Worm (Caenorhabditis elegans) whole organism, young adult: ENCODE measurements around the gene acr-24.

ENCODE experiments used
- B0035.1 ChIP-seq: sonication (generic microtip); optimal IDR thresholded peaks from 2 replicates; lab custom pipeline; 2016; ENCODE audit warnings: missing genetic modification characterization, mild to moderate bottlenecking, missing compliant biosample characterization, missing genotype, missing genetic modification reagents
- B0261.1 ChIP-seq: sonication (generic microtip); optimal IDR thresholded peaks from 2 replicates; lab custom pipeline; 2016; ENCODE audit warnings: mild to moderate bottlenecking, missing genetic modification characterization, moderate library complexity, missing compliant biosample characterization
- F22D6.2 ChIP-seq: sonication (generic microtip); optimal IDR thresholded peaks from 2 replicates; lab custom pipeline; 2016; ENCODE audit warnings: mild to moderate bottlenecking, missing genetic modification characterization, missing compliant biosample characterization
- F39B2.1 ChIP-seq: fragments of 200-800 bp; sonication (Bioruptor generic); IDR thresholded peaks from 2 replicates; pipeline ENCODE4 v1.3.6; 2022; ENCODE audit warnings: missing genetic modification reagents, missing genetic modification characterization, missing compliant biosample characterization
- F49E8.2 ChIP-seq: sonication (generic microtip); optimal IDR thresholded peaks from 3 replicates; lab custom pipeline; 2017; ENCODE audit warnings: missing genetic modification characterization, mild to moderate bottlenecking, missing compliant biosample characterization, antibody characterized with exemption, moderate library complexity; ENCODE audit not compliant: insufficient read depth
- F52B5.7 ChIP-seq: sonication (generic microtip); optimal IDR thresholded peaks from 2 replicates; lab custom pipeline; 2016; ENCODE audit warnings: mild to moderate bottlenecking, missing genetic modification characterization, missing compliant biosample characterization
- F55B11.4 ChIP-seq: sonication (generic microtip); optimal IDR thresholded peaks from 2 replicates; lab custom pipeline; 2016; ENCODE audit warnings: missing compliant biosample characterization, missing genetic modification characterization, borderline replicate concordance; ENCODE audit not compliant: insufficient read depth
- F57C9.4 ChIP-seq: sonication (generic microtip); optimal IDR thresholded peaks from 2 replicates; lab custom pipeline; 2017; ENCODE audit warnings: mild to moderate bottlenecking, missing genetic modification characterization, missing compliant biosample characterization
- K11D2.4 ChIP-seq: fragments of 200-800 bp; sonication (Bioruptor generic); IDR thresholded peaks from 2 replicates; pipeline ENCODE4 v1.3.6; 2022; ENCODE audit warnings: missing genetic modification reagents, missing genetic modification characterization, missing compliant biosample characterization
- Y53G8AR.9 ChIP-seq: fragments of 200-800 bp; sonication (Bioruptor generic); conservative IDR thresholded peaks from 2 replicates; pipeline ENCODE4 v1.3.6; 2022; ENCODE audit warnings: missing genetic modification reagents, missing genetic modification characterization, missing compliant biosample characterization
- Y56A3A.18 ChIP-seq: fragments of 200-800 bp; sonication (Bioruptor generic); IDR thresholded peaks from 2 replicates; pipeline ENCODE4 v1.3.6; 2022; ENCODE audit warnings: missing genetic modification reagents, missing genetic modification characterization, missing compliant biosample characterization
- Y67H2A.10 ChIP-seq: fragments of 200-800 bp; sonication (Bioruptor generic); conservative IDR thresholded peaks from 2 replicates; pipeline ENCODE4 v1.3.6; 2022; ENCODE audit warnings: missing genetic modification reagents, missing genetic modification characterization, missing compliant biosample characterization
- aptf-2 ChIP-seq: fragments of 200-800 bp; sonication (Bioruptor generic); conservative IDR thresholded peaks from 2 replicates; pipeline ENCODE4 v1.3.6; 2022; ENCODE audit warnings: missing genetic modification reagents, missing genetic modification characterization, missing compliant biosample characterization
- atf-7 ChIP-seq: sonication (generic microtip); optimal IDR thresholded peaks from 2 replicates; lab custom pipeline; 2017; ENCODE audit warnings: mild to moderate bottlenecking, missing genetic modification characterization, missing compliant biosample characterization
- attf-6 ChIP-seq: fragments of 200-800 bp; sonication (Bioruptor generic); IDR thresholded peaks from 2 replicates; pipeline ENCODE4 v1.3.6; 2022; ENCODE audit warnings: missing genetic modification reagents, missing genetic modification characterization, missing compliant biosample characterization
- cebp-2 ChIP-seq: fragments of 200-800 bp; sonication (Bioruptor generic); IDR thresholded peaks from 2 replicates; pipeline ENCODE4 v1.3.6; 2022; ENCODE audit warnings: missing genetic modification characterization, missing compliant biosample characterization
- ceh-40 ChIP-seq: fragments of 200-800 bp; sonication (Bioruptor generic); IDR thresholded peaks from 2 replicates; pipeline ENCODE4 v1.3.6; 2022; ENCODE audit warnings: missing genetic modification characterization, missing compliant biosample characterization
- ceh-58 ChIP-seq: fragments of 200-800 bp; sonication (Bioruptor generic); IDR thresholded peaks from 2 replicates; pipeline ENCODE4 v1.3.6; 2022; ENCODE audit warnings: missing genetic modification characterization, missing compliant biosample characterization
- ceh-79 ChIP-seq: sonication (generic microtip); optimal IDR thresholded peaks from 2 replicates; lab custom pipeline; 2017; ENCODE audit warnings: mild to moderate bottlenecking, missing genetic modification characterization, missing compliant biosample characterization
- die-1 ChIP-seq: sonication (generic microtip); optimal IDR thresholded peaks from 2 replicates; lab custom pipeline; 2016; ENCODE audit warnings: missing genotype, mild to moderate bottlenecking, missing genetic modification characterization, missing compliant biosample characterization
- dox-1 ChIP-seq: fragments of 200-800 bp; sonication (Bioruptor generic); IDR thresholded peaks from 2 replicates; pipeline ENCODE4 v1.3.6; 2022; ENCODE audit warnings: missing genetic modification reagents, missing genetic modification characterization, missing compliant biosample characterization
- dpff-1 ChIP-seq: sonication (generic microtip); optimal IDR thresholded peaks from 2 replicates; lab custom pipeline; 2017; ENCODE audit warnings: mild to moderate bottlenecking, missing genetic modification characterization, missing compliant biosample characterization
- efl-1 ChIP-seq: fragments of 150-350 bp; optimal IDR thresholded peaks from 2 replicates; lab custom pipeline; 2014; ENCODE audit warnings: missing biosample characterization, missing genetic modification reagents, missing genetic modification characterization
- egl-18 ChIP-seq: fragments of 200-800 bp; sonication (Bioruptor generic); IDR thresholded peaks from 2 replicates; pipeline ENCODE4 v1.3.6; 2022; ENCODE audit warnings: missing genetic modification reagents, missing genetic modification characterization, missing compliant biosample characterization
- ets-4 ChIP-seq: fragments of 200-800 bp; sonication (Bioruptor generic); optimal IDR thresholded peaks from 2 replicates; lab custom pipeline; 2018; ENCODE audit warnings: mild to moderate bottlenecking, missing genetic modification characterization, missing compliant biosample characterization
- him-1 ChIP-seq: sonication (generic microtip); optimal IDR thresholded peaks from 2 replicates; lab custom pipeline; 2016; ENCODE audit warnings: missing genotype, missing genetic modification reagents, missing genetic modification characterization, missing compliant biosample characterization
- hmg-20 ChIP-seq: fragments of 200-800 bp; sonication (Bioruptor generic); IDR thresholded peaks from 2 replicates; pipeline ENCODE4 v1.3.6; 2022; ENCODE audit warnings: missing genetic modification reagents, missing genetic modification characterization, missing compliant biosample characterization
- hsf-1 ChIP-seq: fragments of 200-800 bp; sonication (Bioruptor generic); IDR thresholded peaks from 2 replicates; pipeline ENCODE4 v1.3.6; 2022; ENCODE audit warnings: missing genetic modification reagents, missing genetic modification characterization, missing compliant biosample characterization
- let-526 ChIP-seq: fragments of 200-800 bp; sonication (Bioruptor generic); IDR thresholded peaks from 2 replicates; pipeline ENCODE4 v1.3.6; 2022; ENCODE audit warnings: missing genetic modification reagents, missing genetic modification characterization, missing compliant biosample characterization
- let-607 ChIP-seq, 2 experiments: fragments of 200-800 bp in 1 of 2; sonication (Bioruptor generic) in 1 of 2; sonication (generic microtip) in 1 of 2; optimal IDR thresholded peaks; 2 replicates each; lab custom pipeline; 2016 to 2018; ENCODE audit warnings: mild to moderate bottlenecking in 2 of 2, missing compliant biosample characterization in 2 of 2, missing genetic modification characterization in 2 of 2, moderate library complexity in 2 of 2, missing genotype in 1 of 2
- lin-26 ChIP-seq: fragments of 200-800 bp; sonication (Bioruptor generic); IDR thresholded peaks from 2 replicates; pipeline ENCODE4 v1.3.6; 2022; ENCODE audit warnings: missing genetic modification reagents, missing genetic modification characterization, missing compliant biosample characterization
- lin-54 ChIP-seq: fragments of 200-800 bp; sonication (Bioruptor generic); optimal IDR thresholded peaks from 2 replicates; lab custom pipeline; 2018; ENCODE audit warnings: mild to moderate bottlenecking, missing genetic modification characterization, missing compliant biosample characterization
- lir-1 ChIP-seq: fragments of 200-800 bp; sonication (Bioruptor generic); conservative IDR thresholded peaks from 2 replicates; pipeline ENCODE4 v1.3.6; 2022; ENCODE audit warnings: missing genetic modification reagents, missing genetic modification characterization, missing compliant biosample characterization
- lsy-27 ChIP-seq: sonication (generic microtip); optimal IDR thresholded peaks from 2 replicates; lab custom pipeline; 2017; ENCODE audit warnings: missing genetic modification characterization, mild to moderate bottlenecking, missing compliant biosample characterization, antibody characterized with exemption, missing genotype, borderline replicate concordance; ENCODE audit not compliant: insufficient read depth
- madf-8 ChIP-seq: fragments of 200-800 bp; sonication (Bioruptor generic); conservative IDR thresholded peaks from 2 replicates; pipeline ENCODE4 v1.3.6; 2022; ENCODE audit warnings: missing genetic modification reagents, missing genetic modification characterization, missing compliant biosample characterization
- mxl-1 ChIP-seq: sonication (generic microtip); optimal IDR thresholded peaks from 2 replicates; lab custom pipeline; 2016; ENCODE audit warnings: missing genetic modification characterization, missing compliant biosample characterization
- snpc-1.3 ChIP-seq: sonication (generic microtip); optimal IDR thresholded peaks from 2 replicates; lab custom pipeline; 2017; ENCODE audit warnings: missing genetic modification characterization, mild to moderate bottlenecking, missing compliant biosample characterization, antibody characterized with exemption, moderate library complexity, missing genotype, missing genetic modification reagents; ENCODE audit not compliant: insufficient read depth
- snpc-3.4 ChIP-seq: sonication (generic microtip); optimal IDR thresholded peaks from 2 replicates; lab custom pipeline; 2017; ENCODE audit warnings: missing genetic modification characterization, mild to moderate bottlenecking, missing compliant biosample characterization, antibody characterized with exemption, moderate library complexity, missing genotype, missing genetic modification reagents
- snpc-4 ChIP-seq, 5 experiments: fragments of 150-350 bp in 1 of 5; sonication (generic microtip) in 4 of 5; optimal IDR thresholded peaks; 2 replicates each; lab custom pipeline; 2014 to 2018; ENCODE audit warnings: missing genetic modification characterization in 5 of 5, missing biosample characterization in 3 of 5, antibody characterized with exemption in 2 of 5, mild to moderate bottlenecking in 2 of 5, missing compliant biosample characterization in 2 of 5, missing genotype in 2 of 5, moderate library complexity in 2 of 5, missing genetic modification reagents in 1 of 5
- sptf-2 ChIP-seq: fragments of 200-800 bp; sonication (Bioruptor generic); optimal IDR thresholded peaks from 2 replicates; lab custom pipeline; 2018; ENCODE audit warnings: mild to moderate bottlenecking, missing genetic modification characterization, missing compliant biosample characterization
- ztf-6 ChIP-seq: fragments of 200-800 bp; sonication (Bioruptor generic); IDR thresholded peaks from 2 replicates; pipeline ENCODE4 v1.3.6; 2022; ENCODE audit warnings: missing genetic modification reagents, missing genetic modification characterization, missing compliant biosample characterization

acr-24 gene

DNA sequence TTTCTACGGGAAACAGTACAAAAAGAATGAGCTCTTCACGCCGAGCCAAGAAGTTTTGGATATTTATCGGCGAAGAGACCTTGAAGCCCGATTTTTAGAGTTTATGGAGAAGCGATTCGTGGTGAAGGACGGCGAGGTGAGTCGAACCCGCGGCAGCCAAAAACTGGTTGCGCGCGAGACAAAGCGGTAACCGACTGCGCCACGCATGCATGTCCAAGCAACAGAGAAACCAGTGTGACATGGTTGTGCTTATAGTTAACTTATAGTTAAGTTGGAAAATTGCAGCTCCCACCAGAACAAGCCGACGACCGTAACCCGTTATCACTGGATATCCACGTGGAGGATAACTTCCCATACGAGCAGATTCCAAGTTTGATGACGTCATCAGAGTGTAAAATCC, 21.0 kb upstream of the acr-24 start (continued):
- TF ChIP-seq F39B2.1 (GFP tag; lab: Robert Waterston, UW) (no peak), Y67H2A.10 (GFP tag; lab: Robert Waterston, UW) (no peak), let-607 (tag; optimal IDR thresholded peaks at IDR 0.05; lab: Kevin White, UChicago) (peak in 1 of 2 experiments; percentile 13), lir-1 (0 out of 2 replicates have a peak, but pooled peaks have one; percentile 11), ztf-6 (GFP tag; lab: Robert Waterston, UW) (no peak), cebp-2 (GFP tag; lab: Robert Waterston, UW) (no peak), Y56A3A.18 (no peak), ets-4 (GFP tag; lab: Kevin White, UChicago) (no peak), aptf-2 (GFP tag; lab: Robert Waterston, UW) (no peak), K11D2.4 (no peak), lin-54 (GFP tag; lab: Kevin White, UChicago) (no peak), sptf-2 (GFP tag; lab: Kevin White, UChicago) (no peak), lin-26 (no peak), snpc-4 (GFP tag; optimal IDR thresholded peaks at IDR 0.05; lab: Kevin White, UChicago) (peak; percentile 84), snpc-4 (tag; optimal IDR thresholded peaks at IDR 0.05; lab: Kevin White, UChicago) (peak; percentile 39 to 96 (median 90)), B0261.1 (tag; lab: Kevin White, UChicago) (peak; percentile 77), ceh-40 (no peak), die-1 (tag; lab: Kevin White, UChicago) (peak; percentile 78), lsy-27 (tag; lab: Kevin White, UChicago) (peak; percentile 33), him-1 (tag; lab: Kevin White, UChicago) (no peak), snpc-1.3 (peak; percentile 43), dox-1 (no peak), ceh-58 (GFP tag; lab: Robert Waterston, UW) (no peak), F22D6.2 (tag; lab: Kevin White, UChicago) (no peak), B0035.1 (no peak), snpc-3.4 (tag; lab: Kevin White, UChicago) (peak; percentile 31), mxl-1 (no peak), F52B5.7 (tag; lab: Kevin White, UChicago) (no peak), madf-8 (GFP tag; lab: Robert Waterston, UW) (no peak), F57C9.4 (no peak), atf-7 (tag; lab: Kevin White, UChicago) (no peak), dpff-1 (no peak), egl-18 (GFP tag; lab: Robert Waterston, UW) (no peak), attf-6 (GFP tag; lab: Robert Waterston, UW) (peak; percentile 97), F55B11.4 (no peak), ceh-79 (no peak), Y53G8AR.9 (GFP tag; lab: Robert Waterston, UW) (no peak), F49E8.2 (tag; lab: Kevin White, UChicago) (peak; percentile 34), efl-1 (GFP tag; lab: Kevin White, UChicago) (no peak), hsf-1 (peak; percentile 52; the same call in 1 of the 2 replicates), let-526 (GFP tag; lab: Robert Waterston, UW) (no peak), hmg-20 (GFP tag; lab: Robert Waterston, UW) (no peak)
